Fruit fly (Drosophila melanogaster) whole organism, embryonic: ENCODE data around the gene sll.

Source experiments
- Abd-B ChIP-seq: fragments of 200-800 bp; sonication (Bioruptor generic); optimal IDR thresholded peaks from 2 replicates; lab custom pipeline; 2018; ENCODE audit warnings: missing biosample characterization, mild to moderate bottlenecking, missing genetic modification characterization, moderate library complexity
- CG11093 ChIP-seq: fragments of 200-800 bp; sonication (Bioruptor generic); IDR thresholded peaks from 3 replicates; pipeline ENCODE4 v1.3.6; 2022; ENCODE audit warnings: missing biosample characterization, missing genetic modification characterization
- CG11504 ChIP-seq: fragments of 200-800 bp; sonication (Bioruptor generic); optimal IDR thresholded peaks from 3 replicates; lab custom pipeline; 2019; ENCODE audit warnings: missing biosample characterization, mild to moderate bottlenecking, missing genetic modification characterization, moderate library complexity
- CG12071 ChIP-seq: fragments of 200-800 bp; sonication (Bioruptor generic); optimal IDR thresholded peaks from 3 replicates; lab custom pipeline; 2018; ENCODE audit warnings: missing biosample characterization, mild to moderate bottlenecking, missing genetic modification characterization
- CG12104 ChIP-seq: fragments of 200-800 bp; sonication (Bioruptor generic); optimal IDR thresholded peaks from 3 replicates; lab custom pipeline; 2016; ENCODE audit warnings: missing biosample characterization, missing genetic modification characterization
- CG12299 ChIP-seq: fragments of 200-800 bp; sonication (Bioruptor generic); optimal IDR thresholded peaks from 2 replicates; lab custom pipeline; 2018; ENCODE audit warnings: missing biosample characterization, mild to moderate bottlenecking, missing genetic modification characterization
- CG13775 ChIP-seq: fragments of 200-800 bp; sonication (Bioruptor generic); optimal IDR thresholded peaks from 3 replicates; lab custom pipeline; 2017; ENCODE audit warnings: missing biosample characterization, mild to moderate bottlenecking, missing genetic modification characterization
- CG15269 ChIP-seq: fragments of 200-800 bp; sonication (Bioruptor generic); optimal IDR thresholded peaks from 2 replicates; lab custom pipeline; 2018; ENCODE audit warnings: missing biosample characterization, mild to moderate bottlenecking, missing genetic modification characterization, moderate library complexity
- CG1647 ChIP-seq: fragments of 200-800 bp; sonication (Bioruptor generic); optimal IDR thresholded peaks from 3 replicates; lab custom pipeline; 2016; ENCODE audit warnings: missing biosample characterization, missing genetic modification characterization
- CG1792 ChIP-seq: fragments of 200-800 bp; sonication (Bioruptor generic); optimal IDR thresholded peaks from 2 replicates; lab custom pipeline; 2016; ENCODE audit warnings: missing biosample characterization, missing genetic modification characterization
- CG18599 ChIP-seq: fragments of 200-800 bp; sonication (Bioruptor generic); optimal IDR thresholded peaks from 3 replicates; lab custom pipeline; 2017; ENCODE audit warnings: missing biosample characterization, missing genetic modification characterization, mild to moderate bottlenecking, moderate library complexity, missing genetic modification reagents
- CG18619 ChIP-seq: fragments of 200-800 bp; sonication (Bioruptor generic); optimal IDR thresholded peaks from 3 replicates; lab custom pipeline; 2017; ENCODE audit warnings: missing biosample characterization, mild to moderate bottlenecking, missing genetic modification characterization
- CG2120 ChIP-seq: fragments of 200-800 bp; sonication (Bioruptor generic); optimal IDR thresholded peaks from 3 replicates; lab custom pipeline; 2016; ENCODE audit warnings: missing biosample characterization, missing genetic modification characterization
- CG2678 ChIP-seq: fragments of 200-800 bp; sonication (Bioruptor generic); optimal IDR thresholded peaks from 3 replicates; lab custom pipeline; 2019; ENCODE audit warnings: missing biosample characterization, mild to moderate bottlenecking, missing genetic modification characterization, moderate library complexity
- CG30020 ChIP-seq: fragments of 200-800 bp; optimal IDR thresholded peaks from 2 replicates; lab custom pipeline; 2019; ENCODE audit warnings: missing biosample characterization, mild to moderate bottlenecking, missing genetic modification characterization, moderate library complexity
- CG30403 ChIP-seq: fragments of 200-800 bp; sonication (Bioruptor generic); optimal IDR thresholded peaks from 3 replicates; lab custom pipeline; 2016; ENCODE audit warnings: missing biosample characterization, missing genetic modification characterization
- CG31224 ChIP-seq: fragments of 200-800 bp; sonication (Bioruptor generic); IDR thresholded peaks from 2 replicates; pipeline ENCODE4 v1.3.6; 2022; ENCODE audit warnings: missing biosample characterization, missing genetic modification characterization
- CG3281 ChIP-seq: fragments of 200-800 bp; sonication (Bioruptor generic); optimal IDR thresholded peaks from 3 replicates; lab custom pipeline; 2017; ENCODE audit warnings: missing biosample characterization, mild to moderate bottlenecking, missing genetic modification characterization
- CG33557 ChIP-seq: fragments of 200-800 bp; sonication (Bioruptor generic); optimal IDR thresholded peaks from 2 replicates; lab custom pipeline; 2019; ENCODE audit warnings: missing biosample characterization, mild to moderate bottlenecking, missing genetic modification characterization, moderate library complexity
- CG4404 ChIP-seq: fragments of 200-800 bp; sonication (Bioruptor generic); IDR thresholded peaks from 2 replicates; pipeline ENCODE4 v1.3.6; 2022; ENCODE audit warnings: missing biosample characterization, missing genetic modification characterization
- CG6254 ChIP-seq: fragments of 200-800 bp; sonication (Bioruptor generic); optimal IDR thresholded peaks from 3 replicates; lab custom pipeline; 2017; ENCODE audit warnings: mild to moderate bottlenecking, missing biosample characterization, missing genetic modification reagents, missing genetic modification characterization
- CG7372 ChIP-seq: fragments of 200-800 bp; sonication (Bioruptor generic); IDR thresholded peaks from 2 replicates; pipeline ENCODE4 v1.3.6; 2022; ENCODE audit warnings: missing biosample characterization, missing genetic modification characterization
- CG7745 ChIP-seq: fragments of 200-800 bp; sonication (Bioruptor generic); optimal IDR thresholded peaks from 2 replicates; lab custom pipeline; 2018; ENCODE audit warnings: missing biosample characterization, mild to moderate bottlenecking, missing genetic modification characterization, moderate library complexity
- CG8765 ChIP-seq: fragments of 200-800 bp; sonication (Bioruptor generic); IDR thresholded peaks from 2 replicates; pipeline ENCODE4 v1.3.6; 2022; ENCODE audit warnings: missing biosample characterization, missing genetic modification characterization
- CG8924 ChIP-seq: fragments of 200-800 bp; optimal IDR thresholded peaks from 3 replicates; lab custom pipeline; 2019; ENCODE audit warnings: missing biosample characterization, mild to moderate bottlenecking, missing genetic modification characterization, moderate library complexity
- CG9727 ChIP-seq: fragments of 200-800 bp; sonication (Bioruptor generic); optimal IDR thresholded peaks from 3 replicates; lab custom pipeline; 2017; ENCODE audit warnings: missing biosample characterization, mild to moderate bottlenecking, missing genetic modification characterization
- Fer2 ChIP-seq: fragments of 200-800 bp; sonication (Bioruptor generic); optimal IDR thresholded peaks from 2 replicates; lab custom pipeline; 2018; ENCODE audit warnings: missing biosample characterization, mild to moderate bottlenecking, missing genetic modification characterization, moderate library complexity
- Hmr ChIP-seq: fragments of 200-800 bp; sonication (Bioruptor generic); optimal IDR thresholded peaks from 3 replicates; lab custom pipeline; 2017; ENCODE audit warnings: mild to moderate bottlenecking, missing biosample characterization, missing genetic modification reagents, missing genetic modification characterization
- Meics ChIP-seq: fragments of 200-800 bp; sonication (Bioruptor generic); optimal IDR thresholded peaks from 2 replicates; lab custom pipeline; 2017; ENCODE audit warnings: missing biosample characterization, mild to moderate bottlenecking, missing genetic modification characterization
- Oli ChIP-seq: fragments of 200-800 bp; sonication (Bioruptor generic); optimal IDR thresholded peaks from 2 replicates; lab custom pipeline; 2018; ENCODE audit warnings: missing biosample characterization, mild to moderate bottlenecking, missing genetic modification characterization, moderate library complexity
- Opbp ChIP-seq: fragments of 200-800 bp; sonication (Bioruptor generic); IDR thresholded peaks from 3 replicates; pipeline ENCODE4 v1.3.6; 2022; ENCODE audit warnings: missing biosample characterization, missing genetic modification characterization; ENCODE audit not compliant: partially characterized antibody
- Ravus ChIP-seq: fragments of 200-800 bp; sonication (Bioruptor generic); IDR thresholded peaks from 2 replicates; pipeline ENCODE4 v1.3.6; 2022; ENCODE audit warnings: missing biosample characterization, missing genetic modification characterization
- Tbp ChIP-seq: fragments of >200 bp; optimal IDR thresholded peaks from 2 replicates; lab custom pipeline; 2018; ENCODE audit warnings: missing biosample characterization, missing genetic modification characterization
- abd-A ChIP-seq: fragments of 200-800 bp; sonication (Bioruptor generic); optimal IDR thresholded peaks from 3 replicates; lab custom pipeline; 2019; ENCODE audit warnings: missing biosample characterization, mild to moderate bottlenecking, missing genetic modification characterization, moderate library complexity
- crol ChIP-seq: fragments of 200-800 bp; sonication (Bioruptor generic); IDR thresholded peaks from 2 replicates; pipeline ENCODE4 v1.3.6; 2022; ENCODE audit warnings: missing biosample characterization, missing genetic modification characterization
- emc ChIP-seq: fragments of 200-800 bp; sonication (Bioruptor generic); optimal IDR thresholded peaks from 2 replicates; lab custom pipeline; 2016; ENCODE audit warnings: missing biosample characterization, missing genetic modification characterization
- fd64A ChIP-seq: fragments of 200-800 bp; sonication (Bioruptor generic); optimal IDR thresholded peaks from 3 replicates; lab custom pipeline; 2018; ENCODE audit warnings: missing biosample characterization, mild to moderate bottlenecking, missing genetic modification characterization
- ken ChIP-seq: fragments of 200-800 bp; sonication (Bioruptor generic); IDR thresholded peaks from 3 replicates; pipeline ENCODE4 v1.3.6; 2022; ENCODE audit warnings: missing biosample characterization, missing genetic modification characterization
- kni ChIP-seq: fragments of 200-800 bp; sonication (Bioruptor generic); optimal IDR thresholded peaks from 3 replicates; lab custom pipeline; 2017; ENCODE audit warnings: mild to moderate bottlenecking, missing biosample characterization, missing genetic modification reagents, missing genetic modification characterization
- lab ChIP-seq: fragments of 200-800 bp; sonication (Bioruptor generic); optimal IDR thresholded peaks from 3 replicates; lab custom pipeline; 2017; ENCODE audit warnings: missing biosample characterization, missing genetic modification characterization, mild to moderate bottlenecking, moderate library complexity, missing genetic modification reagents
- lmd ChIP-seq: fragments of 200-800 bp; sonication (Bioruptor generic); IDR thresholded peaks from 2 replicates; pipeline ENCODE4 v1.3.6; 2022; ENCODE audit warnings: missing biosample characterization, missing genetic modification characterization
- lov ChIP-seq, 2 experiments: fragments of 200-800 bp in 1 of 2; fragments of >200 bp in 1 of 2; sonication (Bioruptor generic) in 1 of 2; IDR thresholded peaks in 1 of 2; optimal IDR thresholded peaks in 1 of 2; 2 replicates in 1 of 2; 3 replicates in 1 of 2; pipeline versions ENCODE4 v1.3.6 to Lab custom; 2017 to 2022; ENCODE audit warnings: missing biosample characterization in 1 of 2, missing genetic modification characterization in 1 of 2
- nmo ChIP-seq: fragments of 200-800 bp; sonication (Bioruptor generic); optimal IDR thresholded peaks from 2 replicates; lab custom pipeline; 2018; ENCODE audit warnings: missing biosample characterization, mild to moderate bottlenecking, missing genetic modification characterization, moderate library complexity
- phol ChIP-seq: fragments of 200-800 bp; sonication (Bioruptor generic); optimal IDR thresholded peaks from 3 replicates; lab custom pipeline; 2018; ENCODE audit warnings: missing biosample characterization, mild to moderate bottlenecking, missing genetic modification characterization, moderate library complexity
- schlank ChIP-seq: fragments of 200-800 bp; sonication (Bioruptor generic); optimal IDR thresholded peaks from 2 replicates; lab custom pipeline; 2018; ENCODE audit warnings: missing biosample characterization, mild to moderate bottlenecking, missing genetic modification characterization
- scrt ChIP-seq: fragments of 200-800 bp; sonication (Bioruptor generic); optimal IDR thresholded peaks from 2 replicates; lab custom pipeline; 2018; ENCODE audit warnings: missing biosample characterization, mild to moderate bottlenecking, missing genetic modification characterization, moderate library complexity
- unpg ChIP-seq: fragments of 200-800 bp; sonication (Bioruptor generic); optimal IDR thresholded peaks from 3 replicates; lab custom pipeline; 2018; ENCODE audit warnings: missing biosample characterization, mild to moderate bottlenecking, missing genetic modification characterization, moderate library complexity
- yki ChIP-seq: fragments of >200 bp; optimal IDR thresholded peaks from 3 replicates; lab custom pipeline; 2018

Gene sll

dm6 chr3R:17604880-17605667, 832 bp upstream of the sll start:
- TF ChIP-seq fd64A (GFP tag; lab: Kevin White, UChicago) (no peak), CG2120 (GFP tag; lab: Kevin White, UChicago) (peak; percentile 6), scrt (GFP tag; lab: Kevin White, UChicago) (peak; percentile 12), CG15269 (tag; lab: Kevin White, UChicago) (peak; percentile 6), emc (no peak), CG2678 (tag; lab: Kevin White, UChicago) (peak; percentile 53), CG1792 (no peak), CG13775 (peak; percentile 22), phol (tag; lab: Kevin White, UChicago) (peak; percentile 11), CG18619 (GFP tag; lab: Kevin White, UChicago) (peak; percentile 11), ken (GFP tag; lab: Robert Waterston, UW) (no peak), Abd-B (GFP tag; lab: Kevin White, UChicago) (no peak), yki (lab: Kevin White, UChicago) (no peak), schlank (no peak), CG3281 (GFP tag; lab: Kevin White, UChicago) (no peak), lab (GFP tag; lab: Kevin White, UChicago) (peak; percentile 40), CG6254 (GFP tag; lab: Kevin White, UChicago) (peak; percentile 11), Fer2 (tag; lab: Kevin White, UChicago) (no peak), CG12299 (tag; lab: Kevin White, UChicago) (peak; percentile 20), CG1647 (no peak), CG30020 (tag; lab: Kevin White, UChicago) (no peak), CG31224 (GFP tag; lab: Robert Waterston, UW) (peak; percentile 96), Opbp (GFP tag; lab: Robert Waterston, UW) (no peak), CG4404 (GFP tag; lab: Robert Waterston, UW) (no peak), CG8924 (peak; percentile 40), CG30403 (peak; percentile 6), Meics (peak; percentile 56), CG12071 (no peak), CG7745 (tag; lab: Kevin White, UChicago) (peak; percentile 34), CG8765 (GFP tag; lab: Robert Waterston, UW) (no peak), lov (optimal IDR thresholded peaks at IDR 0.05; lab: Kevin White, UChicago) (no peak), lov (GFP tag; IDR thresholded peaks at IDR 0.05; lab: Robert Waterston, UW) (0 out of 3 replicates have a peak, but pooled peaks have one; percentile 24), CG12104 (GFP tag; lab: Kevin White, UChicago) (no peak), CG11504 (tag; lab: Kevin White, UChicago) (peak; percentile 14), unpg (GFP tag; lab: Kevin White, UChicago) (no peak), Tbp (GFP tag; lab: Kevin White, UChicago) (peak; percentile 38), Hmr (GFP tag; lab: Kevin White, UChicago) (peak; percentile 50), crol (GFP tag; lab: Robert Waterston, UW) (peak; percentile 48), Ravus (GFP tag; lab: Robert Waterston, UW) (no peak), CG18599 (GFP tag; lab: Kevin White, UChicago) (peak; percentile 41), abd-A (tag; lab: Kevin White, UChicago) (peak; percentile 94), CG7372 (GFP tag; lab: Robert Waterston, UW) (no peak), kni (GFP tag; lab: Kevin White, UChicago) (peak; percentile 10), CG33557 (GFP tag; lab: Kevin White, UChicago) (no peak), CG11093 (GFP tag; lab: Robert Waterston, UW) (0 out of 3 replicates have a peak, but pooled peaks have one; percentile 18), lmd (GFP tag; lab: Robert Waterston, UW) (no peak), CG9727 (peak; percentile 40), Oli (tag; lab: Kevin White, UChicago) (peak; percentile 8), nmo (GFP tag; lab: Kevin White, UChicago) (peak; percentile 33)
